Fruit fly (Drosophila melanogaster) whole organism, prepupa: ENCODE results near the gene CG31924.

Experiments
- Blimp-1 ChIP-seq: fragments of 200-800 bp; sonication (Bioruptor generic); optimal IDR thresholded peaks from 3 replicates; lab custom pipeline; 2017; ENCODE audit warnings: missing biosample characterization, missing genetic modification characterization, mild to moderate bottlenecking, moderate library complexity, missing genetic modification reagents
- CG10669 ChIP-seq: fragments of 200-800 bp; sonication (Bioruptor generic); optimal IDR thresholded peaks from 3 replicates; lab custom pipeline; 2018; ENCODE audit warnings: missing biosample characterization, mild to moderate bottlenecking, missing genetic modification characterization, moderate library complexity
- CG11762 ChIP-seq: fragments of 200-800 bp; sonication (Bioruptor generic); optimal IDR thresholded peaks from 3 replicates; lab custom pipeline; 2016; ENCODE audit warnings: missing biosample characterization, missing genetic modification characterization; ENCODE audit not compliant: insufficient read depth
- CG15336 ChIP-seq: fragments of 200-800 bp; sonication (Bioruptor generic); IDR thresholded peaks from 2 replicates; pipeline ENCODE4 v1.3.6; 2022; ENCODE audit warnings: missing biosample characterization, missing genetic modification characterization
- CG16779 ChIP-seq: fragments of 200-800 bp; sonication (Bioruptor generic); optimal IDR thresholded peaks from 3 replicates; lab custom pipeline; 2017; ENCODE audit warnings: missing biosample characterization, mild to moderate bottlenecking, missing genetic modification characterization
- CG3032 ChIP-seq: fragments of 200-800 bp; optimal IDR thresholded peaks from 2 replicates; lab custom pipeline; 2019; ENCODE audit warnings: missing biosample characterization, mild to moderate bottlenecking, missing genetic modification characterization, moderate library complexity
- CG31627 ChIP-seq: fragments of 200-800 bp; sonication (Bioruptor generic); optimal IDR thresholded peaks from 3 replicates; lab custom pipeline; 2016; ENCODE audit warnings: missing biosample characterization, missing genetic modification characterization
- CG32006 ChIP-seq: fragments of 200-800 bp; sonication (Bioruptor generic); optimal IDR thresholded peaks from 3 replicates; lab custom pipeline; 2017; ENCODE audit warnings: missing biosample characterization, mild to moderate bottlenecking, missing genetic modification characterization
- CG34406 ChIP-seq: fragments of 200-800 bp; sonication (Bioruptor generic); optimal IDR thresholded peaks from 3 replicates; lab custom pipeline; 2016; ENCODE audit warnings: missing biosample characterization, missing genetic modification characterization
- CG3919 ChIP-seq: fragments of 200-800 bp; sonication (Bioruptor generic); optimal IDR thresholded peaks from 3 replicates; lab custom pipeline; 2016; ENCODE audit warnings: missing biosample characterization, missing genetic modification characterization
- CG4318 ChIP-seq: fragments of 200-800 bp; sonication (Bioruptor generic); optimal IDR thresholded peaks from 3 replicates; lab custom pipeline; 2017; ENCODE audit warnings: missing biosample characterization, mild to moderate bottlenecking, missing genetic modification characterization
- CG6163 ChIP-seq: fragments of 200-800 bp; sonication (Bioruptor generic); IDR thresholded peaks from 3 replicates; pipeline ENCODE4 v1.3.6; 2022; ENCODE audit warnings: missing biosample characterization, missing genetic modification characterization
- CG6792 ChIP-seq: fragments of 200-800 bp; sonication (Bioruptor generic); optimal IDR thresholded peaks from 3 replicates; lab custom pipeline; 2016; ENCODE audit warnings: missing biosample characterization, missing genetic modification characterization
- CG6808 ChIP-seq: fragments of 200-800 bp; sonication (Bioruptor generic); optimal IDR thresholded peaks from 3 replicates; lab custom pipeline; 2017; ENCODE audit warnings: missing biosample characterization, missing genetic modification characterization, mild to moderate bottlenecking, moderate library complexity, missing genetic modification reagents
- CG6854 ChIP-seq: fragments of 200-800 bp; sonication (Bioruptor generic); optimal IDR thresholded peaks from 2 replicates; lab custom pipeline; 2017; ENCODE audit warnings: missing biosample characterization, mild to moderate bottlenecking, missing genetic modification characterization
- CG7368 ChIP-seq: fragments of 200-800 bp; sonication (Bioruptor generic); optimal IDR thresholded peaks from 3 replicates; lab custom pipeline; 2016; ENCODE audit warnings: missing biosample characterization, missing genetic modification characterization
- CG8119 ChIP-seq: fragments of 200-800 bp; sonication (Bioruptor generic); IDR thresholded peaks from 3 replicates; pipeline ENCODE4 v1.3.6; 2022; ENCODE audit warnings: missing biosample characterization, missing genetic modification characterization
- CG8632 ChIP-seq: fragments of 200-800 bp; sonication (Bioruptor generic); optimal IDR thresholded peaks from 3 replicates; lab custom pipeline; 2016; ENCODE audit warnings: missing biosample characterization, missing genetic modification characterization
- Eip75B ChIP-seq: fragments of 200-800 bp; sonication (Bioruptor generic); optimal IDR thresholded peaks from 3 replicates; lab custom pipeline; 2016; ENCODE audit warnings: missing biosample characterization, missing genetic modification characterization
- Eip78C ChIP-seq: fragments of 200-800 bp; sonication (Bioruptor generic); peaks from one replicate; lab custom pipeline; 2016; ENCODE audit warnings: missing biosample characterization, missing genetic modification characterization
- Ets21C ChIP-seq: fragments of 200-800 bp; sonication (Bioruptor generic); optimal IDR thresholded peaks from 3 replicates; lab custom pipeline; 2016; ENCODE audit warnings: missing biosample characterization, missing genetic modification characterization
- Ets96B ChIP-seq: fragments of 200-800 bp; optimal IDR thresholded peaks from 2 replicates; lab custom pipeline; 2019; ENCODE audit warnings: missing biosample characterization, mild to moderate bottlenecking, missing genetic modification characterization, moderate library complexity
- Hr38 ChIP-seq: sonication (Bioruptor generic); optimal IDR thresholded peaks from 2 replicates; lab custom pipeline; 2016; ENCODE audit warnings: missing biosample characterization, missing genetic modification characterization
- Hr39 ChIP-seq: fragments of 200-800 bp; sonication (Bioruptor generic); optimal IDR thresholded peaks from 2 replicates; lab custom pipeline; 2016; ENCODE audit warnings: missing biosample characterization, missing genetic modification characterization
- Hr4 ChIP-seq: fragments of 200-800 bp; sonication (Bioruptor generic); optimal IDR thresholded peaks from 3 replicates; lab custom pipeline; 2016; ENCODE audit warnings: missing biosample characterization, missing genetic modification characterization
- Lpt ChIP-seq: fragments of 200-800 bp; sonication (Bioruptor generic); optimal IDR thresholded peaks from 3 replicates; lab custom pipeline; 2016; ENCODE audit warnings: missing biosample characterization, missing genetic modification characterization
- Met ChIP-seq: fragments of 200-800 bp; sonication (Bioruptor generic); optimal IDR thresholded peaks from 3 replicates; lab custom pipeline; 2016; ENCODE audit warnings: missing biosample characterization, missing genetic modification characterization
- Sox102F ChIP-seq: fragments of 200-800 bp; sonication (Bioruptor generic); optimal IDR thresholded peaks from 2 replicates; lab custom pipeline; 2016; ENCODE audit warnings: missing biosample characterization, mild to moderate bottlenecking, missing genetic modification characterization
- Sox15 ChIP-seq: fragments of 200-800 bp; sonication (Bioruptor generic); optimal IDR thresholded peaks from 3 replicates; lab custom pipeline; 2016; ENCODE audit warnings: missing biosample characterization, missing genetic modification characterization
- achi ChIP-seq: fragments of 200-800 bp; sonication (Bioruptor generic); optimal IDR thresholded peaks from 3 replicates; lab custom pipeline; 2016; ENCODE audit warnings: missing biosample characterization, missing genetic modification characterization
- acj6 ChIP-seq: fragments of 200-800 bp; sonication (Bioruptor generic); optimal IDR thresholded peaks from 3 replicates; lab custom pipeline; 2016; ENCODE audit warnings: missing biosample characterization, missing genetic modification characterization
- dac ChIP-seq: fragments of 200-800 bp; sonication (Bioruptor generic); optimal IDR thresholded peaks from 2 replicates; lab custom pipeline; 2017; ENCODE audit warnings: missing biosample characterization, mild to moderate bottlenecking, missing genetic modification characterization
- eg ChIP-seq: fragments of 200-800 bp; sonication (Bioruptor generic); IDR thresholded peaks from 3 replicates; pipeline ENCODE4 v1.3.6; 2022; ENCODE audit warnings: missing biosample characterization, missing genetic modification characterization
- esn ChIP-seq: fragments of 200-800 bp; sonication (Bioruptor generic); optimal IDR thresholded peaks from 2 replicates; lab custom pipeline; 2016; ENCODE audit warnings: missing biosample characterization, mild to moderate bottlenecking, missing genetic modification characterization, moderate library complexity
- fd59A ChIP-seq: fragments of 200-800 bp; sonication (Bioruptor generic); optimal IDR thresholded peaks from 2 replicates; lab custom pipeline; 2017; ENCODE audit warnings: missing biosample characterization, mild to moderate bottlenecking, missing genetic modification characterization, missing genetic modification reagents
- fd85E ChIP-seq: fragments of 200-800 bp; sonication (Bioruptor generic); optimal IDR thresholded peaks from 3 replicates; lab custom pipeline; 2016; ENCODE audit warnings: missing biosample characterization, missing genetic modification characterization
- fkh ChIP-seq: fragments of 200-800 bp; sonication (Bioruptor generic); optimal IDR thresholded peaks from 3 replicates; lab custom pipeline; 2017; ENCODE audit warnings: missing biosample characterization, mild to moderate bottlenecking, missing genetic modification characterization, moderate library complexity
- lz ChIP-seq: fragments of 200-800 bp; sonication (Bioruptor generic); optimal IDR thresholded peaks from 3 replicates; lab custom pipeline; 2016; ENCODE audit warnings: missing biosample characterization, missing genetic modification characterization
- net ChIP-seq: fragments of 200-800 bp; sonication (Bioruptor generic); optimal IDR thresholded peaks from 3 replicates; lab custom pipeline; 2016; ENCODE audit warnings: missing biosample characterization, missing genetic modification characterization
- pdm3 ChIP-seq: fragments of 200-800 bp; sonication (Bioruptor generic); optimal IDR thresholded peaks from 3 replicates; lab custom pipeline; 2016; ENCODE audit warnings: missing biosample characterization, missing genetic modification characterization
- salr ChIP-seq, 2 experiments: fragments of 200-800 bp; sonication (Bioruptor generic); optimal IDR thresholded peaks; 3 replicates each; lab custom pipeline; 2016 to 2018; ENCODE audit warnings: missing biosample characterization in 2 of 2, missing genetic modification characterization in 2 of 2, mild to moderate bottlenecking in 1 of 2
- spab ChIP-seq: fragments of 200-800 bp; sonication (Bioruptor generic); optimal IDR thresholded peaks from 2 replicates; lab custom pipeline; 2017; ENCODE audit warnings: missing biosample characterization, mild to moderate bottlenecking, missing genetic modification characterization, missing genetic modification reagents
- ss ChIP-seq, 2 experiments: fragments of 200-800 bp; sonication (Bioruptor generic); optimal IDR thresholded peaks; 2 replicates in 1 of 2; 3 replicates in 1 of 2; lab custom pipeline; 2017 to 2018; ENCODE audit warnings: mild to moderate bottlenecking in 2 of 2, missing biosample characterization in 2 of 2, missing genetic modification characterization in 2 of 2, moderate library complexity in 1 of 2
- svp ChIP-seq: fragments of 200-800 bp; sonication (Bioruptor generic); peaks from one replicate; lab custom pipeline; 2016; ENCODE audit warnings: missing biosample characterization, missing genetic modification characterization
- topi ChIP-seq: fragments of 200-800 bp; sonication (Bioruptor generic); optimal IDR thresholded peaks from 3 replicates; lab custom pipeline; 2016; ENCODE audit warnings: missing biosample characterization, missing genetic modification characterization
- vri ChIP-seq: fragments of 200-800 bp; sonication (Bioruptor generic); optimal IDR thresholded peaks from 3 replicates; lab custom pipeline; 2016; ENCODE audit warnings: missing biosample characterization, mild to moderate bottlenecking, missing genetic modification characterization

The CG31924 gene

DNA sequence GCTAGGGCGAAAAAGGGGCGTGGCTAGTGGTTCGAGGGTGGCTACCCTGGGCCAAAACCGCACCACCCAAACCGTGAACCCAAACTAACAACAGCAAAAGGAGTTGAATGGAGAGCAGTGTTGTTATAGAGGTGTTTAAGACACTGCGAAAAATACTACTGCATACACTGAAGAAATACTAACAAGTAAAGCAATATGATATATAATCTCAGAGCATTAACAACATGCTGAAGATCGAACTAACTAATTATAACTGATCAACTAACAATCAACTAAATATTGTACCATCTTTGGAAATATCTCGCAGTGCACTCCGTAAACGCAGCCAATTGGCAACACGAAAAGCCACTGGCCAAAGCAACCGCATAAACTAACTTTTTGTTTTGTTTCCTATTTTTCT, 38.9 kb upstream of the CG31924 start (continued):
- no peak for TF ChIP-seq spab (GFP tag; lab: Kevin White, UChicago)
- peak; percentile 17 for TF ChIP-seq Ets96B (tag; lab: Kevin White, UChicago)
- TF ChIP-seq CG3032 (tag; lab: Kevin White, UChicago): no peak
- peak; percentile 39; the same call in 1 of the 2 replicates for TF ChIP-seq CG15336 (GFP tag; lab: Robert Waterston, UW)
- TF ChIP-seq CG8119 (GFP tag; lab: Robert Waterston, UW): peak; percentile 38; the same call in 1 of the 3 replicates
- TF ChIP-seq CG4318: no peak
- no peak for TF ChIP-seq Sox15 (GFP tag; lab: Kevin White, UChicago)
- peak; percentile 57 for TF ChIP-seq svp
- no peak for TF ChIP-seq CG6854 (GFP tag; lab: Kevin White, UChicago)
- no peak for TF ChIP-seq fd59A
- TF ChIP-seq net (GFP tag; lab: Kevin White, UChicago): no peak
- TF ChIP-seq CG10669 (GFP tag; lab: Kevin White, UChicago): no peak
- peak; percentile 19 for TF ChIP-seq Met (GFP tag; lab: Kevin White, UChicago)
- TF ChIP-seq Hr38: no peak
- TF ChIP-seq Blimp-1: no peak
- TF ChIP-seq ss (GFP tag; optimal IDR thresholded peaks at IDR 0.05; lab: Kevin White, UChicago): no peak
- no peak for TF ChIP-seq fkh (GFP tag; lab: Kevin White, UChicago)
- TF ChIP-seq CG3919 (GFP tag; lab: Kevin White, UChicago): peak; percentile 44
- no peak for TF ChIP-seq CG16779
- TF ChIP-seq topi (GFP tag; lab: Kevin White, UChicago): no peak
- no peak for TF ChIP-seq CG11762 (GFP tag; lab: Kevin White, UChicago)
- TF ChIP-seq lz (GFP tag; lab: Kevin White, UChicago): no peak

DNA sequence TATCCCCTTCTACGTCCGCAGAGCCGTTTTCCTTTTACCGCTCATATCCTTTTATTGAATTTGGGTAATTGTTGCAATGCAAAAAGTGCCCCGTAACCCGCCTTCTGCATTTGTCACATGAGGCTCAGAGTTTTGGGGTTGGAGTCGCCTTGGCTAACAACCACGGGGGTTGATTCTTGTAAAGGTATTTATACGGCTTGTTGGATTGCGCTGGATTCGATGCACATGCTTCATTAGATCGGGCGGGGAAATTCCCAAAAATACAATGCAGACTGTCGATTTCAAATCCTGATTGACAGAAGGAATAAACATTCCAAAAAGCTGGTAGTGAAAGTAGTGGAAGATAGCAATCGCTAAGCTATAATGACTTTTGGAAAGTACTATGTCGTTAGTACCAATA, 35.6 kb upstream of the CG31924 start:
- TF ChIP-seq CG8632 (no peak), CG3919 (GFP tag; lab: Kevin White, UChicago) (no peak), esn (no peak), CG34406 (GFP tag; lab: Kevin White, UChicago) (no peak), fd59A (no peak), CG8119 (GFP tag; lab: Robert Waterston, UW) (no peak), CG6808 (GFP tag; lab: Kevin White, UChicago) (no peak), pdm3 (GFP tag; lab: Kevin White, UChicago) (no peak), CG7368 (no peak), Sox15 (GFP tag; lab: Kevin White, UChicago) (no peak), CG6854 (GFP tag; lab: Kevin White, UChicago) (no peak), Hr39 (GFP tag; lab: Kevin White, UChicago) (no peak), Eip78C (GFP tag; lab: Kevin White, UChicago) (no peak), CG10669 (GFP tag; lab: Kevin White, UChicago) (no peak)

DNA sequence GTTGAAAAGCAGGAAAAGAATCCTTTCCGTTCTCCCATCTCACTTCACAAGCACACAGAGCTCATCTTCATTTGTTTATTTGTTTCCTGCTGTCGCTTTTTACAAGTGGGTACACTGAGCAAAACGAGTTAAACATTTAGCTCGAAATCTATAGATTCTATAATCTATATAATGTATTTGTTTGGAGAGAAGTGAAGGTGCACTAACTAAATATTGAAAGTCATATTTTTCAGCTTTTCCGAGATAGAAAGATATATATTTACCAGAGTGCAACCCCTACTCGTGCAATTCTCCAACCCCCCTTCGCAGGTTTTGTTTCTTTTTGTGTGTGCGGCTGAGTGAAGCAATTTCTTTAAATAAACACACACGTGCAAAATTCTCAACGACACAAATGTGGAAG, 33.1 kb upstream of the CG31924 start:
- peak; percentile 61 for TF ChIP-seq achi (GFP tag; lab: Kevin White, UChicago)
- peak in 1 of 2 experiments; percentile 26 for TF ChIP-seq salr (GFP tag; optimal IDR thresholded peaks at IDR 0.05; lab: Kevin White, UChicago)
- no peak for TF ChIP-seq Blimp-1
- peak; percentile 51 for TF ChIP-seq acj6 (GFP tag; lab: Kevin White, UChicago)
- peak; percentile 57 for TF ChIP-seq CG32006 (GFP tag; lab: Kevin White, UChicago)
- peak; percentile 20 for TF ChIP-seq Hr4 (GFP tag; lab: Kevin White, UChicago)
- peak; percentile 38 for TF ChIP-seq CG6808 (GFP tag; lab: Kevin White, UChicago)
- peak; percentile 25 for TF ChIP-seq esn
- TF ChIP-seq Sox102F (GFP tag; lab: Kevin White, UChicago): peak; percentile 23
- TF ChIP-seq ss (GFP tag; optimal IDR thresholded peaks at IDR 0.05; lab: Kevin White, UChicago): peak in 1 of 2 experiments; percentile 54
- peak; percentile 53 for TF ChIP-seq svp
- peak; percentile 12 for TF ChIP-seq Sox15 (GFP tag; lab: Kevin White, UChicago)
- TF ChIP-seq Ets21C (GFP tag; lab: Kevin White, UChicago): no peak
- TF ChIP-seq Met (GFP tag; lab: Kevin White, UChicago): peak; percentile 44
- TF ChIP-seq vri (GFP tag; lab: Kevin White, UChicago): no peak
- peak; percentile 46 for TF ChIP-seq CG3032 (tag; lab: Kevin White, UChicago)
- peak; percentile 49 for TF ChIP-seq pdm3 (GFP tag; lab: Kevin White, UChicago)
- TF ChIP-seq dac (GFP tag; lab: Kevin White, UChicago): peak; percentile 5
- TF ChIP-seq CG31627 (GFP tag; lab: Kevin White, UChicago): no peak
- TF ChIP-seq net (GFP tag; lab: Kevin White, UChicago): peak; percentile 21
- TF ChIP-seq Hr39 (GFP tag; lab: Kevin White, UChicago): peak; percentile 4
- TF ChIP-seq CG6163 (GFP tag; lab: Robert Waterston, UW): peak; percentile 64; the same call in 2 of the 3 replicates
- TF ChIP-seq Lpt: peak; percentile 3
- TF ChIP-seq eg: peak; percentile 40; the same call in 1 of the 3 replicates
- TF ChIP-seq Eip78C (GFP tag; lab: Kevin White, UChicago): peak; percentile 85
- peak; percentile 63 for TF ChIP-seq CG3919 (GFP tag; lab: Kevin White, UChicago)
- TF ChIP-seq Ets96B (tag; lab: Kevin White, UChicago): peak; percentile 64
- peak; percentile 40 for TF ChIP-seq Eip75B (GFP tag; lab: Kevin White, UChicago)
- peak; percentile 17 for TF ChIP-seq CG6792 (GFP tag; lab: Kevin White, UChicago)
- TF ChIP-seq fd85E (GFP tag; lab: Kevin White, UChicago): no peak
